Fruit fly (Drosophila melanogaster): ENCODE measurements around the gene CG43336.
A peak's percentile ranks its signal among the peaks of the same experiment; 100 is the strongest.

The CG43336 gene

dm6 chr3R:15679989-15680388 is 43.0 kb downstream of the CG43336 start:
- TF ChIP-seq rib (GFP tag; IDR thresholded peaks at IDR 0.05) (no peak), cg (GFP tag; optimal IDR thresholded peaks at IDR 0.05) (peak; percentile 63), Asciz (GFP tag; optimal IDR thresholded peaks at IDR 0.05) (peak; percentile 11), CG4730 (GFP tag; IDR thresholded peaks at IDR 0.05) (no peak), CG6791 (GFP tag; IDR thresholded peaks at IDR 0.05; ENCODE audit: partially characterized antibody) (0 out of 3 replicates have a peak, but pooled peaks have one; percentile 46), Med (GFP tag) (peak; percentile 1), BtbVII (GFP tag; optimal IDR thresholded peaks at IDR 0.05) (no peak), CG8290 (GFP tag; optimal IDR thresholded peaks at IDR 0.05) (no peak), CG8290 (tag; optimal IDR thresholded peaks at IDR 0.05) (peak in 1 of 2 experiments; percentile 28), Sox100B (GFP tag; optimal IDR thresholded peaks at IDR 0.05) (no peak), CG17568 (GFP tag; optimal IDR thresholded peaks at IDR 0.05) (no peak), cato (GFP tag; optimal IDR thresholded peaks at IDR 0.05; ENCODE audit: borderline replicate concordance) (no peak), stwl (tag; optimal IDR thresholded peaks at IDR 0.05) (peak; percentile 26), Oli (tag; optimal IDR thresholded peaks at IDR 0.05) (no peak), al (GFP tag; IDR thresholded peaks at IDR 0.05) (no peak), gcm (GFP tag; optimal IDR thresholded peaks at IDR 0.05) (no peak), crol (GFP tag; IDR thresholded peaks at IDR 0.05) (0 out of 2 replicates have a peak, but pooled peaks have one; percentile 7), CG2199 (GFP tag; IDR thresholded peaks at IDR 0.05) (0 out of 3 replicates have a peak, but pooled peaks have one; percentile 32), CrebB (tag; optimal IDR thresholded peaks at IDR 0.05) (no peak), gcm2 (GFP tag; optimal IDR thresholded peaks at IDR 0.05) (no peak), sens (GFP tag) (peak; percentile 57), Hr51 (GFP tag; optimal IDR thresholded peaks at IDR 0.05) (no peak), CG10543 (GFP tag; optimal IDR thresholded peaks at IDR 0.05) (no peak), psq (GFP tag; optimal IDR thresholded peaks at IDR 0.05) (no peak), CG32532 (GFP tag; IDR thresholded peaks at IDR 0.05) (no peak), Hr3 (GFP tag; optimal IDR thresholded peaks at IDR 0.05) (peak; percentile 26), Bgb (GFP tag; IDR thresholded peaks at IDR 0.05; ENCODE audit: partially characterized antibody) (no peak), vnd (GFP tag; IDR thresholded peaks at IDR 0.05; ENCODE audit: partially characterized antibody) (no peak)

- TF ChIP-seq CG14441 (GFP tag; IDR thresholded peaks at IDR 0.05) (no peak), onecut (GFP tag; IDR thresholded peaks at IDR 0.05) (peak; percentile 54), scrt (GFP tag; optimal IDR thresholded peaks at IDR 0.05) (peak; percentile 70)
These were observed 43.7 kb downstream of the CG43336 start for dm6 chr3R:15680666-15681065.
